Worm (Caenorhabditis elegans): ENCODE measurements around the gene T25D1.2.

The T25D1.2 gene

DNA sequence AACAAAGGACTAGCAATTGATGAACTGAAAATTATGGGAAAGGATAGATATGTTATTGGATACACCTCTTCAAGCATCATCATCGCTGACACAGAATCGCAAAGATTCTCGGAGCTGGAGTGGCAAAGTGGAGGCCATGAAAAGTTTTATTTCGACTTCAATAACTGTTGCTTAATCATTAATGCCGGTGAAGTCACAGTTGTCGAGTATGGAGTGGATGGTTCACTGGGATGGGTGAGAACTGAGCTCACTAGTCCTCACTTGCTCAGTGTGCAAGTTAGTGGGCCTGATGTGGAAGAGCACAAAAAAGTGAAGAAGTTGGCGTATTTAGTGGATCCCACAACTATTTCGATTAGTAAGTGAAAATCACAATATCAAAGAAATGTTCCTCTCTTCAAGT, 28.5 kb downstream of the T25D1.2 start:
- TF ChIP-seq unc-62 (GFP tag; optimal IDR thresholded peaks at IDR 0.05 in 1 of 2) (peak in 1 of 2 experiments; percentile 91), unc-62 (tag; optimal IDR thresholded peaks at IDR 0.05) (no peak), dpl-1 (GFP tag; optimal IDR thresholded peaks at IDR 0.05) (no peak), Y48G9A.11 (GFP tag; IDR thresholded peaks at IDR 0.05) (no peak), nhr-11 (tag; optimal IDR thresholded peaks at IDR 0.05) (no peak), T20F7.1 (GFP tag; optimal IDR thresholded peaks at IDR 0.05) (no peak)

DNA sequence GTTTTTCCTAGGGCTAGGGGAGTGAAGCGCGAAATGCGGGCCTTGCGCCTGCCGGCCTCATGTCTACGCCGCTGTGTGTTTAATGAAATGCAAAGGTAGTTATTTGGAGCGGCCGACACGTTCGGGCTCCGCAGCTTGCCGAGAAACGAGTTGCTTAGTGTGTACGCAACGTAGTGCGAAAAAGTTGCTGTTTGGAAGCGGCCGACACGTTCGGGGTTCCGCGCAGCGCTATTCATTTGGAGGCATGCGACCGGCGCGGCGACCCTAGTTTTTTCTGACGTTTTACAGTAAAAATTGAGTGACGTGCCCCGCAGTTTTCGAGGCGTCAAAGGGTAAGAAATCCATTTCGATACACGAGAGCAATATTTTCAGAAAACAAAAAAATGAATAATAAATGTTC, 30.3 kb downstream of the T25D1.2 start:
- TF ChIP-seq lin-39 (tag; optimal IDR thresholded peaks at IDR 0.05) (no peak), egl-43 (GFP tag; IDR thresholded peaks at IDR 0.05) (0 out of 2 replicates have a peak, but pooled peaks have one; percentile 59), zfp-3 (GFP tag; conservative IDR thresholded peaks at IDR 0.05) (no peak), zag-1 (tag; optimal IDR thresholded peaks at IDR 0.05) (no peak), ceh-62 (tag; optimal IDR thresholded peaks at IDR 0.05) (no peak), madf-5 (GFP tag; IDR thresholded peaks at IDR 0.05) (no peak), ceh-20 (GFP tag; IDR thresholded peaks at IDR 0.05) (no peak), mep-1 (tag; optimal IDR thresholded peaks at IDR 0.05) (no peak)

DNA sequence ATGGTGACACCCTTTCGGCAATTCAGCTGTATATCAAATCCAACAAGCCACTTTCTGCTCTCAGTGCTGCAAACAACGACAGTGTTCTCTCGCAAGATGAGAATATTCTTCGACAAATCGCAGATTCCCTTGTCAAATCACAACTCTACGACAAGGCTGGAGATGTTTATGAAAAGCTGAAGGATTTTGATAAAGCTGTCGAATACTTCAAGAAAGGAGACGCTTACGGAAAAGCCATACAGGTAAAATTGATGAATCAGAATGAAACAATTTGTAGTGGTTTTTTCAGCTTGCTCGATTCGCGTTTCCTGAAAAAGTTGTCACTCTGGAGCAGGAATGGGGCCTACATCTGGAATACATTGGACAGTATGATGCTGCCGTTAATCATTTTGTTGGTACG, 30.8 kb downstream of the T25D1.2 start:
- TF ChIP-seq lim-7 (GFP tag; IDR thresholded peaks at IDR 0.05) (no peak), tag-97 (GFP tag; IDR thresholded peaks at IDR 0.05) (no peak), F10B5.3 (tag; optimal IDR thresholded peaks at IDR 0.05) (no peak), spr-3 (GFP tag; optimal IDR thresholded peaks at IDR 0.05) (no peak), unc-62 (GFP tag; optimal IDR thresholded peaks at IDR 0.05 in 1 of 2) (peak in 1 of 2 experiments; percentile 94), unc-62 (tag; optimal IDR thresholded peaks at IDR 0.05) (no peak)

DNA sequence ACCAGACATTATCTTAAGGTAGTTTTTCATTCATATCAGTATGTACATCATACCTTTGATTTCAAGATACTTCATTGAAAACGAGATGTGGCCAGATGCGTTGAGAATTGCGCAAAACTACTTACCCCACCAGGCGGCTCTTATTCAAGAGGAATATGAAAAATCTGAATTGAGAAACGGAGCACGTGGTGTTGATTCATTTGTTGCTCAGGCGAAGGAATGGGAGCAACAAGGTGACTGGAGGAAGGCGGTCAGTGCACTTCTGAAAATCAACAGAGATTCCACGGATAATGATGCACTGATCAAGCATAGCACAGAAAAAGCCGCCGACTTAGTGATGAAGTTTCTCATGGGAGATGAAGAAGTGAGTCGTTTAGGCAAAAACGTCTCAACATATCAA, 32.9 kb downstream of the T25D1.2 start:
- no peak for TF ChIP-seq tag-97 (GFP tag; IDR thresholded peaks at IDR 0.05)
- peak in 1 of 2 experiments; percentile 95 for TF ChIP-seq unc-62 (GFP tag; optimal IDR thresholded peaks at IDR 0.05 in 1 of 2)
- no peak for TF ChIP-seq unc-62 (tag; optimal IDR thresholded peaks at IDR 0.05)

DNA sequence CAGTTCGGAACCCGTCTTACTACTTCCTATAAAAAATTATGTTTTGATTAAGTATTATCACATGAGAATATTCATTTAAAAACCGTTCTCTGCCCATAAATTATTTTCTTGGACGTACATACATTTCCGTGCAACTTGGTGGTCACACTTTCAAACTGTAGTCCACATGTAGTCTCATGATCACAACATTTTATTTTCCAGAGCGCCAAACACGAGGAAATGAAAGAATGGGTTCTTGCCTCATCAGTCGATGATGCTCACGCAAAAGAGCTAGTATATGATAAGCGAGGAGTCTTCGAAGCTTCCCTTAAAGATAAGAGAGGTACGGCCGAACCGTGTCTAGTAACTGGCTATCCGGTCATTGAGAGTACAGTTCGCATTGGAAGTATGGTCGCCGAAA, 35.2 kb downstream of the T25D1.2 start:
- TF ChIP-seq ZK546.5 (tag; optimal IDR thresholded peaks at IDR 0.05) (no peak), nhr-10 (tag; optimal IDR thresholded peaks at IDR 0.05) (no peak), mes-2 (tag; optimal IDR thresholded peaks at IDR 0.05; ENCODE audit: poor library complexity, severe bottlenecking) (peak; percentile 36), hlh-11 (tag; optimal IDR thresholded peaks at IDR 0.05) (peak; percentile 81), nhr-48 (tag; optimal IDR thresholded peaks at IDR 0.05) (peak; percentile 13), ceh-32 (tag; optimal IDR thresholded peaks at IDR 0.05; ENCODE audit: poor library complexity) (no peak), php-3 (GFP tag; IDR thresholded peaks at IDR 0.05) (peak; percentile 57; the same call in 1 of the 2 replicates), nhr-28 (tag; optimal IDR thresholded peaks at IDR 0.05) (peak; percentile 94), zfp-3 (GFP tag; conservative IDR thresholded peaks at IDR 0.05) (no peak), hlh-30 (tag; optimal IDR thresholded peaks at IDR 0.05; ENCODE audit: insufficient read depth) (peak; percentile 86), daf-16 (GFP tag; optimal IDR thresholded peaks at IDR 0.05) (no peak), daf-16 (tag; optimal IDR thresholded peaks at IDR 0.05) (peak; percentile 75), pqm-1 (tag; optimal IDR thresholded peaks at IDR 0.05) (peak; percentile 29), dmd-6 (GFP tag; IDR thresholded peaks at IDR 0.05) (peak; percentile 80), zip-11 (GFP tag; IDR thresholded peaks at IDR 0.05) (no peak), dmd-8 (GFP tag; IDR thresholded peaks at IDR 0.05) (no peak), nhr-102 (tag; optimal IDR thresholded peaks at IDR 0.05) (peak; percentile 46), ceh-28 (tag; optimal IDR thresholded peaks at IDR 0.05) (no peak), Y75B8A.6 (GFP tag; IDR thresholded peaks at IDR 0.05) (no peak), lin-15B (tag; optimal IDR thresholded peaks at IDR 0.05) (no peak), lin-1 (GFP tag; IDR thresholded peaks at IDR 0.05) (0 out of 2 replicates have a peak, but pooled peaks have one; percentile 37)
